Fruit fly (Drosophila melanogaster) whole organism, embryonic: ENCODE measurements around the gene Nlg4.

Experiments used
- Abd-B ChIP-seq: fragments of 200-800 bp; sonication (Bioruptor generic); optimal IDR thresholded peaks from 2 replicates; lab custom pipeline; 2018; ENCODE audit warnings: missing biosample characterization, mild to moderate bottlenecking, missing genetic modification characterization, moderate library complexity
- Aef1 ChIP-seq: fragments of 200-800 bp; sonication (Bioruptor generic); IDR thresholded peaks from 3 replicates; pipeline ENCODE4 v1.3.6; 2022; ENCODE audit warnings: missing biosample characterization, missing genetic modification characterization
- CG10209 ChIP-seq: fragments of 200-800 bp; sonication (Bioruptor generic); optimal IDR thresholded peaks from 3 replicates; lab custom pipeline; 2017; ENCODE audit warnings: missing biosample characterization, mild to moderate bottlenecking, missing genetic modification characterization, missing genetic modification reagents
- CG11398 ChIP-seq: fragments of 200-800 bp; sonication (Bioruptor generic); optimal IDR thresholded peaks from 2 replicates; lab custom pipeline; 2016; ENCODE audit warnings: missing biosample characterization, missing genetic modification characterization
- CG12104 ChIP-seq: fragments of 200-800 bp; sonication (Bioruptor generic); optimal IDR thresholded peaks from 3 replicates; lab custom pipeline; 2016; ENCODE audit warnings: missing biosample characterization, missing genetic modification characterization
- CG12219 ChIP-seq: fragments of 200-800 bp; sonication (Bioruptor generic); optimal IDR thresholded peaks from 3 replicates; lab custom pipeline; 2018; ENCODE audit warnings: missing biosample characterization, mild to moderate bottlenecking, missing genetic modification characterization
- CG13624 ChIP-seq: fragments of 200-800 bp; sonication (Bioruptor generic); optimal IDR thresholded peaks from 2 replicates; lab custom pipeline; 2016; ENCODE audit warnings: missing biosample characterization, missing genetic modification characterization
- CG14667 ChIP-seq: fragments of 200-800 bp; sonication (Bioruptor generic); IDR thresholded peaks from 2 replicates; pipeline ENCODE4 v1.3.6; 2022; ENCODE audit warnings: missing biosample characterization, missing genetic modification characterization
- CG15073 ChIP-seq: fragments of 200-800 bp; sonication (Bioruptor generic); optimal IDR thresholded peaks from 2 replicates; lab custom pipeline; 2016; ENCODE audit warnings: missing biosample characterization, missing genetic modification characterization
- CG15514 ChIP-seq: fragments of 200-800 bp; sonication (Bioruptor generic); optimal IDR thresholded peaks from 3 replicates; lab custom pipeline; 2017; ENCODE audit warnings: missing biosample characterization, missing genetic modification characterization, mild to moderate bottlenecking, moderate library complexity, missing genetic modification reagents
- CG17328 ChIP-seq: fragments of 200-800 bp; sonication (Bioruptor generic); IDR thresholded peaks from 2 replicates; pipeline ENCODE4 v1.3.6; 2022; ENCODE audit warnings: missing biosample characterization, missing genetic modification characterization
- CG17802 ChIP-seq: fragments of 200-800 bp; sonication (Bioruptor generic); optimal IDR thresholded peaks from 2 replicates; lab custom pipeline; 2018; ENCODE audit warnings: missing biosample characterization, mild to moderate bottlenecking, missing genetic modification characterization, moderate library complexity
- CG1792 ChIP-seq: fragments of 200-800 bp; sonication (Bioruptor generic); optimal IDR thresholded peaks from 2 replicates; lab custom pipeline; 2016; ENCODE audit warnings: missing biosample characterization, missing genetic modification characterization
- CG18619 ChIP-seq: fragments of 200-800 bp; sonication (Bioruptor generic); optimal IDR thresholded peaks from 3 replicates; lab custom pipeline; 2017; ENCODE audit warnings: missing biosample characterization, mild to moderate bottlenecking, missing genetic modification characterization
- CG30020 ChIP-seq: fragments of 200-800 bp; optimal IDR thresholded peaks from 2 replicates; lab custom pipeline; 2019; ENCODE audit warnings: missing biosample characterization, mild to moderate bottlenecking, missing genetic modification characterization, moderate library complexity
- CG31441 ChIP-seq: fragments of 200-800 bp; sonication (Bioruptor generic); IDR thresholded peaks from 2 replicates; pipeline ENCODE4 v1.3.6; 2022; ENCODE audit warnings: missing biosample characterization, missing genetic modification characterization
- CG6854 ChIP-seq: fragments of 200-800 bp; sonication (Bioruptor generic); optimal IDR thresholded peaks from 3 replicates; lab custom pipeline; 2017; ENCODE audit warnings: missing biosample characterization, mild to moderate bottlenecking, missing genetic modification characterization
- CG7928 ChIP-seq: fragments of 200-800 bp; sonication (Bioruptor generic); optimal IDR thresholded peaks from 2 replicates; lab custom pipeline; 2017; ENCODE audit warnings: missing biosample characterization, mild to moderate bottlenecking, missing genetic modification characterization
- CTCF ChIP-seq: fragments of 200-800 bp; sonication (Bioruptor generic); optimal IDR thresholded peaks from 2 replicates; lab custom pipeline; 2017; ENCODE audit warnings: missing biosample characterization, mild to moderate bottlenecking, missing genetic modification characterization, moderate library complexity
- CkIIα-i1 ChIP-seq: fragments of 200-800 bp; sonication (Bioruptor generic); IDR thresholded peaks from 2 replicates; pipeline ENCODE4 v1.3.6; 2022; ENCODE audit warnings: missing biosample characterization, missing genetic modification characterization
- D19B ChIP-seq: fragments of 200-800 bp; sonication (Bioruptor generic); optimal IDR thresholded peaks from 2 replicates; lab custom pipeline; 2017; ENCODE audit warnings: missing biosample characterization, mild to moderate bottlenecking, missing genetic modification characterization
- Dfd ChIP-seq, 2 experiments: fragments of >200 bp; optimal IDR thresholded peaks; 2 replicates each; lab custom pipeline; 2017; ENCODE audit warnings: missing biosample characterization in 2 of 2, missing genetic modification characterization in 2 of 2
- Dref ChIP-seq: fragments of 200-800 bp; sonication (Bioruptor generic); IDR thresholded peaks from 2 replicates; pipeline ENCODE4 v1.3.6; 2022; ENCODE audit warnings: missing biosample characterization, missing genetic modification characterization
- Fer2 ChIP-seq: fragments of 200-800 bp; sonication (Bioruptor generic); optimal IDR thresholded peaks from 2 replicates; lab custom pipeline; 2018; ENCODE audit warnings: missing biosample characterization, mild to moderate bottlenecking, missing genetic modification characterization, moderate library complexity
- Myb ChIP-seq: fragments of 200-800 bp; sonication (Bioruptor generic); optimal IDR thresholded peaks from 2 replicates; lab custom pipeline; 2016; ENCODE audit warnings: missing biosample characterization, missing genetic modification characterization
- Neu2 ChIP-seq: fragments of 200-800 bp; sonication (Bioruptor generic); optimal IDR thresholded peaks from 3 replicates; lab custom pipeline; 2016; ENCODE audit warnings: missing biosample characterization, missing genetic modification characterization, borderline replicate concordance
- Ravus ChIP-seq: fragments of 200-800 bp; sonication (Bioruptor generic); IDR thresholded peaks from 2 replicates; pipeline ENCODE4 v1.3.6; 2022; ENCODE audit warnings: missing biosample characterization, missing genetic modification characterization
- Side ChIP-seq: fragments of 200-800 bp; sonication (Bioruptor generic); optimal IDR thresholded peaks from 2 replicates; lab custom pipeline; 2016; ENCODE audit warnings: missing biosample characterization, missing genetic modification characterization
- Spps ChIP-seq: fragments of 200-800 bp; sonication (Bioruptor generic); optimal IDR thresholded peaks from 2 replicates; lab custom pipeline; 2018; ENCODE audit warnings: missing biosample characterization, mild to moderate bottlenecking, missing genetic modification characterization
- ac ChIP-seq: fragments of 200-800 bp; sonication (Bioruptor generic); optimal IDR thresholded peaks from 3 replicates; lab custom pipeline; 2017; ENCODE audit warnings: missing biosample characterization, mild to moderate bottlenecking, missing genetic modification characterization
- az2 ChIP-seq: fragments of 200-800 bp; sonication (Bioruptor generic); optimal IDR thresholded peaks from 3 replicates; lab custom pipeline; 2016; ENCODE audit warnings: missing biosample characterization, missing genetic modification characterization
- br ChIP-seq: fragments of >200 bp; optimal IDR thresholded peaks from 2 replicates; lab custom pipeline; 2017
- chn ChIP-seq: fragments of 200-800 bp; sonication (Bioruptor generic); optimal IDR thresholded peaks from 2 replicates; lab custom pipeline; 2016; ENCODE audit warnings: missing biosample characterization, missing genetic modification characterization
- emc ChIP-seq: fragments of 200-800 bp; sonication (Bioruptor generic); optimal IDR thresholded peaks from 2 replicates; lab custom pipeline; 2016; ENCODE audit warnings: missing biosample characterization, missing genetic modification characterization
- gsb-n ChIP-seq: fragments of 200-800 bp; sonication (Bioruptor generic); optimal IDR thresholded peaks from 3 replicates; lab custom pipeline; 2018; ENCODE audit warnings: missing biosample characterization, mild to moderate bottlenecking, missing genetic modification characterization
- ind ChIP-seq: fragments of 200-800 bp; sonication (Bioruptor generic); optimal IDR thresholded peaks from 3 replicates; lab custom pipeline; 2016; ENCODE audit warnings: missing biosample characterization, missing genetic modification characterization
- lmd ChIP-seq: fragments of 200-800 bp; sonication (Bioruptor generic); IDR thresholded peaks from 2 replicates; pipeline ENCODE4 v1.3.6; 2022; ENCODE audit warnings: missing biosample characterization, missing genetic modification characterization
- maf-S ChIP-seq: fragments of 200-800 bp; sonication (Bioruptor generic); optimal IDR thresholded peaks from 2 replicates; lab custom pipeline; 2016; ENCODE audit warnings: missing biosample characterization, missing genetic modification characterization
- mirr ChIP-seq: fragments of 200-800 bp; sonication (Bioruptor generic); optimal IDR thresholded peaks from 3 replicates; lab custom pipeline; 2018; ENCODE audit warnings: missing biosample characterization, mild to moderate bottlenecking, missing genetic modification characterization
- org-1 ChIP-seq: fragments of 200-800 bp; sonication (Bioruptor generic); optimal IDR thresholded peaks from 2 replicates; lab custom pipeline; 2017; ENCODE audit warnings: missing biosample characterization, missing genetic modification characterization
- peb ChIP-seq: fragments of 200-800 bp; sonication (Bioruptor generic); IDR thresholded peaks from 2 replicates; pipeline ENCODE4 v1.3.6; 2022; ENCODE audit warnings: missing biosample characterization, missing genetic modification characterization
- pros ChIP-seq: fragments of 200-800 bp; sonication (Bioruptor generic); optimal IDR thresholded peaks from 3 replicates; lab custom pipeline; 2019; ENCODE audit warnings: missing biosample characterization, mild to moderate bottlenecking, missing genetic modification characterization, moderate library complexity
- run ChIP-seq: fragments of 200-800 bp; sonication (Bioruptor generic); optimal IDR thresholded peaks from 3 replicates; lab custom pipeline; 2018; ENCODE audit warnings: missing biosample characterization, mild to moderate bottlenecking, missing genetic modification characterization
- schlank ChIP-seq: fragments of 200-800 bp; sonication (Bioruptor generic); optimal IDR thresholded peaks from 2 replicates; lab custom pipeline; 2018; ENCODE audit warnings: missing biosample characterization, mild to moderate bottlenecking, missing genetic modification characterization
- sens ChIP-seq: fragments of 200-800 bp; sonication (Bioruptor generic); peaks from one replicate; lab custom pipeline; 2016; ENCODE audit warnings: missing biosample characterization, missing genetic modification characterization
- sim ChIP-seq: fragments of 200-800 bp; sonication (Bioruptor generic); IDR thresholded peaks from 2 replicates; pipeline ENCODE4 v1.3.6; 2022; ENCODE audit warnings: missing biosample characterization, missing genetic modification characterization
- sisA ChIP-seq: fragments of 200-800 bp; sonication (Bioruptor generic); IDR thresholded peaks from 2 replicates; pipeline ENCODE4 v1.3.6; 2022; ENCODE audit warnings: missing biosample characterization, missing genetic modification characterization
- sob ChIP-seq: fragments of 200-800 bp; sonication (Bioruptor generic); IDR thresholded peaks from 2 replicates; pipeline ENCODE4 v1.3.6; 2022; ENCODE audit warnings: missing biosample characterization, missing genetic modification characterization
- sr ChIP-seq: fragments of 200-800 bp; sonication (Bioruptor generic); IDR thresholded peaks from 3 replicates; pipeline ENCODE4 v1.3.6; 2022; ENCODE audit warnings: missing biosample characterization, missing genetic modification characterization
- tll ChIP-seq, 2 experiments: fragments of 200-800 bp in 1 of 2; fragments of >200 bp in 1 of 2; sonication (Bioruptor generic) in 1 of 2; optimal IDR thresholded peaks; 2 replicates each; lab custom pipeline; 2017 to 2019; ENCODE audit warnings: missing biosample characterization in 2 of 2, missing genetic modification characterization in 2 of 2, mild to moderate bottlenecking in 1 of 2, moderate library complexity in 1 of 2
- usp ChIP-seq: fragments of >200 bp; optimal IDR thresholded peaks from 2 replicates; lab custom pipeline; 2017; ENCODE audit warnings: missing biosample characterization, missing genetic modification characterization
- wek ChIP-seq: fragments of 200-800 bp; sonication (Bioruptor generic); optimal IDR thresholded peaks from 3 replicates; lab custom pipeline; 2018; ENCODE audit warnings: missing biosample characterization, mild to moderate bottlenecking, missing genetic modification characterization, moderate library complexity

Nlg4 gene

dm6 chr3R:20259440-20260170 lies 55.0 kb downstream of the Nlg4 start (continued):
- TF ChIP-seq gsb-n (tag; lab: Kevin White, UChicago) (peak; percentile 45), ac (GFP tag; lab: Kevin White, UChicago) (peak; percentile 43), sens (GFP tag; lab: Kevin White, UChicago) (peak; percentile 87), Side (no peak), CG13624 (GFP tag; lab: Kevin White, UChicago) (no peak), CG30020 (tag; lab: Kevin White, UChicago) (no peak), sisA (no peak), sr (GFP tag; lab: Robert Waterston, UW) (no peak), CG15514 (GFP tag; lab: Kevin White, UChicago) (no peak), schlank (tag; lab: Kevin White, UChicago) (no peak), Abd-B (GFP tag; lab: Kevin White, UChicago) (no peak), CG17328 (GFP tag; lab: Robert Waterston, UW) (no peak), Fer2 (tag; lab: Kevin White, UChicago) (no peak), CG17802 (tag; lab: Kevin White, UChicago) (no peak), br (lab: Kevin White, UChicago) (no peak), pros (GFP tag; lab: Kevin White, UChicago) (no peak), CG7928 (GFP tag; lab: Kevin White, UChicago) (no peak), D19B (GFP tag; lab: Kevin White, UChicago) (no peak), org-1 (GFP tag; lab: Kevin White, UChicago) (peak; percentile 45), tll (GFP tag; optimal IDR thresholded peaks at IDR 0.05; lab: Kevin White, UChicago) (no peak), lmd (GFP tag; lab: Robert Waterston, UW) (peak; percentile 25; the same call in 1 of the 2 replicates), sim (GFP tag; lab: Robert Waterston, UW) (0 out of 2 replicates have a peak, but pooled peaks have one; percentile 55), ind (GFP tag; lab: Kevin White, UChicago) (no peak), Dfd (GFP tag; optimal IDR thresholded peaks at IDR 0.05; lab: Kevin White, UChicago) (no peak), CTCF (GFP tag; lab: Kevin White, UChicago) (no peak), CG18619 (GFP tag; lab: Kevin White, UChicago) (peak; percentile 36), CG1792 (GFP tag; lab: Kevin White, UChicago) (peak; percentile 6), sob (GFP tag; lab: Robert Waterston, UW) (no peak), CG12104 (peak; percentile 17), Spps (tag; lab: Kevin White, UChicago) (peak; percentile 35), wek (GFP tag; lab: Kevin White, UChicago) (peak; percentile 34), maf-S (no peak), CG6854 (GFP tag; lab: Kevin White, UChicago) (no peak), Neu2 (GFP tag; lab: Kevin White, UChicago) (no peak), Dref (GFP tag; lab: Robert Waterston, UW) (no peak), CkIIα-i1 (GFP tag; lab: Robert Waterston, UW) (no peak), CG10209 (GFP tag; lab: Kevin White, UChicago) (peak; percentile 62), Myb (no peak), CG31441 (GFP tag; lab: Robert Waterston, UW) (0 out of 2 replicates have a peak, but pooled peaks have one; percentile 39), usp (no peak), CG15073 (GFP tag; lab: Kevin White, UChicago) (no peak), CG12219 (no peak), peb (no peak), az2 (GFP tag; lab: Kevin White, UChicago) (peak; percentile 22), run (tag; lab: Kevin White, UChicago) (no peak), CG11398 (GFP tag; lab: Kevin White, UChicago) (peak; percentile 36), emc (GFP tag; lab: Kevin White, UChicago) (no peak), Ravus (no peak), CG14667 (GFP tag; lab: Robert Waterston, UW) (no peak), chn (GFP tag; lab: Kevin White, UChicago) (no peak), mirr (peak; percentile 89), Aef1 (GFP tag; lab: Robert Waterston, UW) (no peak)
